Worm (Caenorhabditis elegans) whole organism, L4 larva: ENCODE measurements around the gene F21A3.11.

Experiments used
- D1046.2 ChIP-seq: fragments of 200-800 bp; sonication (Bioruptor generic); IDR thresholded peaks from 2 replicates; pipeline ENCODE4 v1.3.6; 2022; ENCODE audit warnings: missing genetic modification characterization, missing compliant biosample characterization
- F10B5.3 ChIP-seq: sonication (generic microtip); optimal IDR thresholded peaks from 2 replicates; lab custom pipeline; 2016; ENCODE audit warnings: mild to moderate bottlenecking, missing genetic modification characterization, missing compliant biosample characterization
- F26F4.8 ChIP-seq: fragments of 200-800 bp; sonication (Bioruptor generic); conservative IDR thresholded peaks from 2 replicates; pipeline ENCODE4 v1.3.6; 2022; ENCODE audit warnings: missing genetic modification characterization, missing compliant biosample characterization
- F49E8.2 ChIP-seq: sonication (generic microtip); optimal IDR thresholded peaks from 2 replicates; lab custom pipeline; 2016; ENCODE audit warnings: missing compliant biosample characterization, mild to moderate bottlenecking, missing genetic modification characterization, borderline replicate concordance
- R02D3.7 ChIP-seq: fragments of 150-350 bp; sonication (generic microtip); optimal IDR thresholded peaks from 3 replicates; lab custom pipeline; 2014; ENCODE audit warnings: missing biosample characterization, missing genetic modification characterization
- T20F7.1 ChIP-seq: fragments of 200-800 bp; sonication (Bioruptor generic); optimal IDR thresholded peaks from 2 replicates; lab custom pipeline; 2018; ENCODE audit warnings: mild to moderate bottlenecking, missing genetic modification characterization, missing compliant biosample characterization
- Y105C5A.15 ChIP-seq: fragments of 200-800 bp; sonication (Bioruptor generic); IDR thresholded peaks from 2 replicates; pipeline ENCODE4 v1.3.6; 2022; ENCODE audit warnings: missing genetic modification characterization, missing compliant biosample characterization
- Y48G9A.11 ChIP-seq: fragments of 200-800 bp; sonication (Bioruptor generic); IDR thresholded peaks from 2 replicates; pipeline ENCODE4 v1.3.6; 2022; ENCODE audit warnings: missing genetic modification reagents, missing genetic modification characterization, missing compliant biosample characterization
- Y75B8A.6 ChIP-seq: fragments of 200-800 bp; sonication (Bioruptor generic); IDR thresholded peaks from 2 replicates; pipeline ENCODE4 v1.3.6; 2022; ENCODE audit warnings: missing genetic modification reagents, missing genetic modification characterization, missing compliant biosample characterization
- ZK337.2 ChIP-seq: fragments of 200-800 bp; sonication (Bioruptor generic); IDR thresholded peaks from 2 replicates; pipeline ENCODE4 v1.3.6; 2022; ENCODE audit warnings: missing genetic modification reagents, missing genetic modification characterization, missing compliant biosample characterization
- aha-1 ChIP-seq: fragments of 150-350 bp; peaks from one replicate; lab custom pipeline; 2014; ENCODE audit warnings: missing biosample characterization, missing genetic modification characterization
- arid-1 ChIP-seq: fragments of 200-800 bp; sonication (Bioruptor generic); conservative IDR thresholded peaks from 2 replicates; pipeline ENCODE4 v1.3.6; 2022; ENCODE audit warnings: missing genetic modification reagents, missing genetic modification characterization, missing compliant biosample characterization
- attf-4 ChIP-seq: sonication (generic microtip); optimal IDR thresholded peaks from 3 replicates; lab custom pipeline; 2017; ENCODE audit warnings: missing biosample characterization, missing genetic modification characterization
- ceh-20 ChIP-seq: fragments of 200-800 bp; sonication (Bioruptor generic); IDR thresholded peaks from 2 replicates; pipeline ENCODE4 v1.3.6; 2022; ENCODE audit warnings: missing genetic modification reagents, missing genetic modification characterization, missing compliant biosample characterization
- ceh-82 ChIP-seq: sonication (generic microtip); optimal IDR thresholded peaks from 2 replicates; lab custom pipeline; 2017; ENCODE audit warnings: missing biosample characterization, missing genetic modification characterization
- daf-16 ChIP-seq, 3 experiments: sonication (generic microtip); optimal IDR thresholded peaks; 2 replicates each; lab custom pipeline; 2016 to 2017; ENCODE audit warnings: missing genetic modification characterization in 3 of 3, missing genetic modification reagents in 3 of 3, mild to moderate bottlenecking in 2 of 3, missing compliant biosample characterization in 2 of 3, missing biosample characterization in 1 of 3, moderate library complexity in 1 of 3
- daf-8 ChIP-seq: fragments of 200-800 bp; sonication (Bioruptor generic); IDR thresholded peaks from 2 replicates; pipeline ENCODE4 v1.3.6; 2022; ENCODE audit warnings: missing genetic modification characterization, missing compliant biosample characterization
- dmd-6 ChIP-seq: fragments of 200-800 bp; sonication (Bioruptor generic); IDR thresholded peaks from 2 replicates; pipeline ENCODE4 v1.3.6; 2022; ENCODE audit warnings: missing genetic modification reagents, missing genetic modification characterization, missing compliant biosample characterization
- dmd-8 ChIP-seq: fragments of 200-800 bp; sonication (Bioruptor generic); IDR thresholded peaks from 2 replicates; pipeline ENCODE4 v1.3.6; 2022; ENCODE audit warnings: missing genetic modification characterization, missing compliant biosample characterization
- dpl-1 ChIP-seq: fragments of 150-350 bp; optimal IDR thresholded peaks from 2 replicates; lab custom pipeline; 2014; ENCODE audit warnings: missing biosample characterization, missing genetic modification reagents, missing genetic modification characterization
- dve-1 ChIP-seq: sonication (generic microtip); optimal IDR thresholded peaks from 2 replicates; lab custom pipeline; 2017; ENCODE audit warnings: antibody characterized with exemption, mild to moderate bottlenecking, missing genetic modification characterization, missing compliant biosample characterization; ENCODE audit not compliant: insufficient read depth
- egl-27 ChIP-seq: sonication (generic microtip); optimal IDR thresholded peaks from 3 replicates; lab custom pipeline; 2017; ENCODE audit warnings: missing biosample characterization, missing genetic modification reagents, missing genetic modification characterization
- fos-1 ChIP-seq: fragments of 150-350 bp; optimal IDR thresholded peaks from 2 replicates; lab custom pipeline; 2014; ENCODE audit warnings: missing biosample characterization, missing genetic modification characterization
- gei-8 ChIP-seq: fragments of 200-800 bp; sonication (Bioruptor generic); optimal IDR thresholded peaks from 2 replicates; lab custom pipeline; 2018; ENCODE audit warnings: mild to moderate bottlenecking, missing genetic modification characterization, missing compliant biosample characterization
- hif-1 ChIP-seq, 2 experiments: sonication (generic microtip); optimal IDR thresholded peaks; 2 replicates each; lab custom pipeline; 2016 to 2017; ENCODE audit warnings: missing compliant biosample characterization in 2 of 2, missing genetic modification characterization in 2 of 2, missing genetic modification reagents in 2 of 2, missing genotype in 2 of 2, mild to moderate bottlenecking in 1 of 2
- hlh-11 ChIP-seq: fragments of 200-800 bp; sonication (Bioruptor generic); optimal IDR thresholded peaks from 2 replicates; lab custom pipeline; 2018; ENCODE audit warnings: mild to moderate bottlenecking, missing genetic modification characterization, missing compliant biosample characterization
- hlh-30 ChIP-seq: sonication (generic microtip); optimal IDR thresholded peaks from 2 replicates; lab custom pipeline; 2017; ENCODE audit warnings: antibody characterized with exemption, mild to moderate bottlenecking, missing genetic modification characterization, missing compliant biosample characterization; ENCODE audit not compliant: insufficient read depth
- hmg-1.1 ChIP-seq: fragments of 200-800 bp; sonication (Bioruptor generic); IDR thresholded peaks from 2 replicates; pipeline ENCODE4 v1.3.6; 2022; ENCODE audit warnings: missing genetic modification reagents, missing genetic modification characterization, missing compliant biosample characterization
- lin-1 ChIP-seq: fragments of 200-800 bp; sonication (Bioruptor generic); IDR thresholded peaks from 2 replicates; pipeline ENCODE4 v1.3.6; 2022; ENCODE audit warnings: missing genetic modification reagents, missing genetic modification characterization, missing compliant biosample characterization
- lin-13 ChIP-seq: fragments of 150-350 bp; optimal IDR thresholded peaks from 2 replicates; lab custom pipeline; 2014; ENCODE audit warnings: missing biosample characterization, missing genetic modification reagents, missing genetic modification characterization
- lin-39 ChIP-seq: fragments of 150-350 bp; optimal IDR thresholded peaks from 2 replicates; lab custom pipeline; 2014; ENCODE audit warnings: missing biosample characterization, missing genetic modification reagents, missing genetic modification characterization
- lsy-2 ChIP-seq, 2 experiments: fragments of 150-350 bp in 1 of 2; sonication (generic microtip) in 1 of 2; optimal IDR thresholded peaks; 2 replicates each; lab custom pipeline; 2014 to 2017; ENCODE audit warnings: missing biosample characterization in 2 of 2, missing genetic modification characterization in 2 of 2
- madf-9 ChIP-seq: fragments of 200-800 bp; sonication (Bioruptor generic); conservative IDR thresholded peaks from 2 replicates; pipeline ENCODE4 v1.3.6; 2022; ENCODE audit warnings: missing genetic modification reagents, missing genetic modification characterization, missing compliant biosample characterization
- mes-2 ChIP-seq: sonication (generic microtip); optimal IDR thresholded peaks from 2 replicates; lab custom pipeline; 2016; ENCODE audit warnings: missing genotype, mild to moderate bottlenecking, missing genetic modification characterization, missing compliant biosample characterization; ENCODE audit not compliant: poor library complexity, severe bottlenecking
- nhr-102 ChIP-seq: sonication (generic microtip); optimal IDR thresholded peaks from 2 replicates; lab custom pipeline; 2016; ENCODE audit warnings: mild to moderate bottlenecking, missing genetic modification characterization, moderate library complexity, missing compliant biosample characterization
- nhr-11 ChIP-seq: fragments of 150-350 bp; optimal IDR thresholded peaks from 2 replicates; lab custom pipeline; 2014; ENCODE audit warnings: missing biosample characterization, missing genetic modification characterization
- nhr-237 ChIP-seq: sonication (generic microtip); optimal IDR thresholded peaks from 2 replicates; lab custom pipeline; 2017; ENCODE audit warnings: missing biosample characterization, missing genetic modification characterization
- nhr-25 ChIP-seq: sonication (generic microtip); optimal IDR thresholded peaks from 2 replicates; lab custom pipeline; 2017; ENCODE audit warnings: missing genetic modification characterization, mild to moderate bottlenecking, missing compliant biosample characterization, antibody characterized with exemption, moderate library complexity, borderline replicate concordance; ENCODE audit not compliant: insufficient read depth
- nhr-28 ChIP-seq: fragments of 150-350 bp; optimal IDR thresholded peaks from 2 replicates; lab custom pipeline; 2014; ENCODE audit warnings: missing biosample characterization, missing genetic modification characterization
- nhr-48 ChIP-seq: sonication (generic microtip); optimal IDR thresholded peaks from 2 replicates; lab custom pipeline; 2016; ENCODE audit warnings: mild to moderate bottlenecking, missing genetic modification characterization, missing compliant biosample characterization
- nhr-6 ChIP-seq: fragments of 150-350 bp; optimal IDR thresholded peaks from 2 replicates; lab custom pipeline; 2014; ENCODE audit warnings: missing biosample characterization, missing genetic modification characterization
- nhr-77 ChIP-seq: fragments of 150-350 bp; optimal IDR thresholded peaks from 2 replicates; lab custom pipeline; 2014; ENCODE audit warnings: missing biosample characterization, missing genetic modification characterization
- php-3 ChIP-seq: fragments of 200-800 bp; sonication (Bioruptor generic); IDR thresholded peaks from 2 replicates; pipeline ENCODE4 v1.3.6; 2022; ENCODE audit warnings: missing genetic modification reagents, missing genetic modification characterization, missing compliant biosample characterization
- pqm-1 ChIP-seq: sonication (generic microtip); optimal IDR thresholded peaks from 2 replicates; lab custom pipeline; 2017; ENCODE audit warnings: missing biosample characterization, missing genetic modification characterization
- sdz-12 ChIP-seq: fragments of 200-800 bp; sonication (Bioruptor generic); optimal IDR thresholded peaks from 2 replicates; lab custom pipeline; 2018; ENCODE audit warnings: mild to moderate bottlenecking, missing genetic modification characterization, missing compliant biosample characterization
- set-16 ChIP-seq: fragments of 200-800 bp; sonication (Bioruptor generic); IDR thresholded peaks from 2 replicates; pipeline ENCODE4 v1.3.6; 2022; ENCODE audit warnings: missing genetic modification reagents, missing genetic modification characterization, missing compliant biosample characterization
- snpc-4 ChIP-seq: fragments of 150-350 bp; optimal IDR thresholded peaks from 2 replicates; lab custom pipeline; 2014; ENCODE audit warnings: missing biosample characterization, missing genetic modification characterization
- spr-1 ChIP-seq: sonication (generic microtip); optimal IDR thresholded peaks from 2 replicates; lab custom pipeline; 2016; ENCODE audit warnings: mild to moderate bottlenecking, missing genetic modification characterization, missing compliant biosample characterization
- tag-97 ChIP-seq: fragments of 200-800 bp; sonication (Bioruptor generic); IDR thresholded peaks from 2 replicates; pipeline ENCODE4 v1.3.6; 2022; ENCODE audit warnings: missing genetic modification characterization, missing compliant biosample characterization
- unc-130 ChIP-seq: sonication (generic microtip); optimal IDR thresholded peaks from 2 replicates; lab custom pipeline; 2016; ENCODE audit warnings: missing genetic modification reagents, missing genetic modification characterization, missing compliant biosample characterization

F21A3.11 gene

ce11 chrV:15533096-15533495 is at the start of gene F21A3.11:
TSS of gene F21A3.11 (minus strand) at chrV:15533212.
- TF ChIP-seq nhr-28 (tag; lab: Kevin White, UChicago) = no peak
- TF ChIP-seq daf-8 (GFP tag; lab: Robert Waterston, UW) = no peak
- no peak for TF ChIP-seq dmd-8 (GFP tag; lab: Robert Waterston, UW)
- peak; percentile 45 for TF ChIP-seq dve-1
- TF ChIP-seq madf-9 (GFP tag; lab: Robert Waterston, UW) = no peak
- TF ChIP-seq spr-1 (tag; lab: Kevin White, UChicago) = no peak
- no peak for TF ChIP-seq aha-1 (tag; lab: Kevin White, UChicago)
- TF ChIP-seq arid-1 (GFP tag; lab: Robert Waterston, UW) = no peak
- TF ChIP-seq F49E8.2 (tag; lab: Kevin White, UChicago) = no peak
- no peak for TF ChIP-seq F10B5.3 (tag; lab: Kevin White, UChicago)
- no peak for TF ChIP-seq lin-1 (GFP tag; lab: Robert Waterston, UW)
- no peak for TF ChIP-seq mes-2
- TF ChIP-seq nhr-237 (tag; lab: Kevin White, UChicago) = no peak
- TF ChIP-seq nhr-11 = no peak
- no peak for TF ChIP-seq nhr-102 (tag; lab: Kevin White, UChicago)
- TF ChIP-seq sdz-12 = no peak
- TF ChIP-seq fos-1 (tag; lab: Kevin White, UChicago) = no peak
- no peak for TF ChIP-seq unc-130
- TF ChIP-seq ceh-82 (tag; lab: Kevin White, UChicago) = no peak
- no peak for TF ChIP-seq ceh-20 (GFP tag; lab: Robert Waterston, UW)
- no peak for TF ChIP-seq daf-16 (GFP tag; optimal IDR thresholded peaks at IDR 0.05; lab: Kevin White, UChicago)
- peak; percentile 78 for TF ChIP-seq daf-16 (tag; optimal IDR thresholded peaks at IDR 0.05; lab: Kevin White, UChicago)
- TF ChIP-seq hlh-30 (tag; lab: Kevin White, UChicago) = peak; percentile 14
- TF ChIP-seq hmg-1.1 = no peak
- TF ChIP-seq dmd-6 (GFP tag; lab: Robert Waterston, UW) = peak; percentile 38; the same call in 1 of the 2 replicates
- no peak for TF ChIP-seq nhr-6 (tag; lab: Kevin White, UChicago)
- TF ChIP-seq tag-97 = no peak
- TF ChIP-seq pqm-1 = peak; percentile 40
- no peak for TF ChIP-seq gei-8 (GFP tag; lab: Kevin White, UChicago)
- no peak for TF ChIP-seq snpc-4 (tag; lab: Kevin White, UChicago)
- no peak for TF ChIP-seq lin-13
- TF ChIP-seq set-16 (GFP tag; lab: Robert Waterston, UW) = no peak
- no peak for TF ChIP-seq hif-1 (tag; optimal IDR thresholded peaks at IDR 0.05; lab: Kevin White, UChicago)
- TF ChIP-seq F26F4.8 (GFP tag; lab: Robert Waterston, UW) = no peak
- no peak for TF ChIP-seq lin-39 (tag; lab: Kevin White, UChicago)
- no peak for TF ChIP-seq attf-4 (tag; lab: Kevin White, UChicago)
- no peak for TF ChIP-seq nhr-77

- TF ChIP-seq lin-13 (no peak), pqm-1 (no peak), daf-16 (GFP tag; optimal IDR thresholded peaks at IDR 0.05; lab: Kevin White, UChicago) (no peak), daf-16 (tag; optimal IDR thresholded peaks at IDR 0.05; lab: Kevin White, UChicago) (no peak), Y105C5A.15 (GFP tag; lab: Robert Waterston, UW) (no peak), hif-1 (tag; optimal IDR thresholded peaks at IDR 0.05; lab: Kevin White, UChicago) (no peak), nhr-6 (tag; lab: Kevin White, UChicago) (peak; percentile 21), Y75B8A.6 (GFP tag; lab: Robert Waterston, UW) (no peak), nhr-25 (tag; lab: Kevin White, UChicago) (no peak), ceh-20 (GFP tag; lab: Robert Waterston, UW) (no peak), nhr-48 (tag; lab: Kevin White, UChicago) (no peak), php-3 (no peak), dpl-1 (peak; percentile 89), R02D3.7 (tag; lab: Kevin White, UChicago) (peak; percentile 54), D1046.2 (GFP tag; lab: Robert Waterston, UW) (no peak), Y48G9A.11 (GFP tag; lab: Robert Waterston, UW) (no peak), ZK337.2 (GFP tag; lab: Robert Waterston, UW) (no peak), T20F7.1 (GFP tag; lab: Kevin White, UChicago) (peak; percentile 95), egl-27 (tag; lab: Kevin White, UChicago) (no peak), mes-2 (peak; percentile 70), lsy-2 (tag; optimal IDR thresholded peaks at IDR 0.05; lab: Kevin White, UChicago) (peak in 1 of 2 experiments; percentile 76), hlh-11 (tag; lab: Kevin White, UChicago) (no peak), arid-1 (GFP tag; lab: Robert Waterston, UW) (no peak)
Measured at ce11 chrV:15578386-15578785, 45.4 kb upstream of the F21A3.11 start, which contains the start of gene F28F8.9. TSS of gene F28F8.9 (minus strand) at chrV:15578673.
